Worm (Caenorhabditis elegans): ENCODE results near the gene T24D8.6.

- TF ChIP-seq dao-5 (tag; optimal IDR thresholded peaks at IDR 0.05) (no peak), him-1 (tag; optimal IDR thresholded peaks at IDR 0.05) (no peak), W03F9.2 (tag; optimal IDR thresholded peaks at IDR 0.05) (no peak)
These were observed 23.8 kb downstream of the T24D8.6 start, which contains the start of gene nlp-22 for ce11 chrX:2341989-2342388.
